Fruit fly (Drosophila melanogaster): Measurements from ENCODE around the gene CG13014.

DNA sequence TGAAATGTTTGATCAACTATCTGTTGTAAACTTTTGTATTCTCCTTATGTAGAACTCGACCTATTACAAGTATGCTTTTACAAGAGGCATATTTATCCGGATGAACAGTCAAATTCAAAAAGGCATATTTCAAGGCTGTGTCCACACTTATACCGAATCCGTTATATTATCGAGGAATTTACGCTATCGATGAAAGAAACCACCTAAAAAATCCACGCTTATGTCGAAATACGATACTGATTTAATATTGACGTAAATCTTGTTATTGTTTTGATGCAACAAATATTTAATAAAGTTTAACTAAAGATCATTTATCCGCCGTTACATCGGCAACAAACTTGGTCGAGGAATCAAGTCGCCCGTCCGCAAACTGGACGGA, at the start of gene CG13014:
- no peak for TF ChIP-seq zfh1 (GFP tag; IDR thresholded peaks at IDR 0.05)
- TF ChIP-seq tna (GFP tag; IDR thresholded peaks at IDR 0.05; ENCODE audit: partially characterized antibody), result no peak
- no peak for TF ChIP-seq repo (GFP tag; optimal IDR thresholded peaks at IDR 0.05)
- no peak for TF ChIP-seq Dad (GFP tag; optimal IDR thresholded peaks at IDR 0.05)

Data from whole organism, embryonic.